Fruit fly (Drosophila melanogaster): ENCODE measurements around the gene 5-HT2A.

The 5-HT2A gene

DNA sequence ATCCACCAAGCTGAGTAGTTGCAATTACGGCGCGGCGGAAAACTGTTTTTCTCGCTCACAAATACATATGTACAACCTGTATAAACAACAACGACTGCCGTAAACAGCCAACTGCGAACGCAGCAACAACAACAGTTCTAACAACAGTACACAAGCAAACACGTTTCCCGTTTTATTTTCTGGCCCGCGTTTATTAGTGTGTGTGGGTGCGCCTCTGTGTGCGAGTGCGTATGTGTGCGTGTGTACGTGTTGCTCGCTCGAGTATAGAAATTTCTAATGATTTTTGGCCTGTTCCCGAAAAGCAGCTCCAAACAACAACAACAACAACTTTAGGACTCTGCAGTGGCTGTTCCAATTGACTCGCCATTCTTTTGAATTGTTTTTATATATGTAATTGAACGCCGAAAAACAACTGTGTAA, 47.3 kb downstream of the 5-HT2A start (continued):
- TF ChIP-seq Ssrp (tag; optimal IDR thresholded peaks at IDR 0.05) (no peak), ham (GFP tag; IDR thresholded peaks at IDR 0.05) (no peak), pum (GFP tag; optimal IDR thresholded peaks at IDR 0.05) (no peak), gsb-n (tag; optimal IDR thresholded peaks at IDR 0.05) (no peak), CG6791 (GFP tag; IDR thresholded peaks at IDR 0.05; ENCODE audit: partially characterized antibody) (no peak), Trl (optimal IDR thresholded peaks at IDR 0.05) (no peak), Trl (GFP tag; optimal IDR thresholded peaks at IDR 0.05) (peak; percentile 17), sqz (GFP tag; optimal IDR thresholded peaks at IDR 0.05) (no peak), hth (optimal IDR thresholded peaks at IDR 0.05) (no peak), fd64A (GFP tag; optimal IDR thresholded peaks at IDR 0.05) (peak; percentile 13), sens (GFP tag) (peak; percentile 62), CG12391 (tag; optimal IDR thresholded peaks at IDR 0.05) (no peak), CG12769 (tag; optimal IDR thresholded peaks at IDR 0.05) (peak; percentile 72), otp (GFP tag; IDR thresholded peaks at IDR 0.05) (no peak), ro (GFP tag; IDR thresholded peaks at IDR 0.05) (no peak), cas (GFP tag; IDR thresholded peaks at IDR 0.05) (no peak), CG7556 (GFP tag; optimal IDR thresholded peaks at IDR 0.05) (no peak), pnt (GFP tag; optimal IDR thresholded peaks at IDR 0.05) (no peak), btn (GFP tag; optimal IDR thresholded peaks at IDR 0.05) (no peak), maf-S (GFP tag; optimal IDR thresholded peaks at IDR 0.05) (no peak), klu (GFP tag; IDR thresholded peaks at IDR 0.05) (no peak; the same call in 1 of the 2 replicates), oc (tag; optimal IDR thresholded peaks at IDR 0.05) (no peak), CoRest (tag; optimal IDR thresholded peaks at IDR 0.05) (no peak), CG4820 (GFP tag; optimal IDR thresholded peaks at IDR 0.05) (no peak), CG11456 (GFP tag; IDR thresholded peaks at IDR 0.05) (no peak), CG14014 (GFP tag; IDR thresholded peaks at IDR 0.05) (0 out of 2 replicates have a peak, but pooled peaks have one; percentile 18), Ravus (GFP tag; IDR thresholded peaks at IDR 0.05) (no peak), Side (GFP tag; optimal IDR thresholded peaks at IDR 0.05) (no peak), CG4617 (GFP tag; optimal IDR thresholded peaks at IDR 0.05; ENCODE audit: borderline replicate concordance) (no peak), Hr51 (GFP tag; optimal IDR thresholded peaks at IDR 0.05) (no peak), ssp (GFP tag; IDR thresholded peaks at IDR 0.05) (no peak), ab (GFP tag; optimal IDR thresholded peaks at IDR 0.05) (no peak), CG15269 (tag; optimal IDR thresholded peaks at IDR 0.05) (no peak), grn (GFP tag; optimal IDR thresholded peaks at IDR 0.05) (no peak), Med (GFP tag) (peak; percentile 86), pzg (GFP tag; optimal IDR thresholded peaks at IDR 0.05) (no peak), CG10147 (GFP tag; optimal IDR thresholded peaks at IDR 0.05) (peak; percentile 25), Drgx (GFP tag; IDR thresholded peaks at IDR 0.05) (no peak), hbn (GFP tag; IDR thresholded peaks at IDR 0.05; ENCODE audit: partially characterized antibody) (no peak), CG13424 (tag; optimal IDR thresholded peaks at IDR 0.05) (no peak), Dip3 (GFP tag; optimal IDR thresholded peaks at IDR 0.05) (no peak), cwo (GFP tag; optimal IDR thresholded peaks at IDR 0.05) (peak; percentile 31)

DNA sequence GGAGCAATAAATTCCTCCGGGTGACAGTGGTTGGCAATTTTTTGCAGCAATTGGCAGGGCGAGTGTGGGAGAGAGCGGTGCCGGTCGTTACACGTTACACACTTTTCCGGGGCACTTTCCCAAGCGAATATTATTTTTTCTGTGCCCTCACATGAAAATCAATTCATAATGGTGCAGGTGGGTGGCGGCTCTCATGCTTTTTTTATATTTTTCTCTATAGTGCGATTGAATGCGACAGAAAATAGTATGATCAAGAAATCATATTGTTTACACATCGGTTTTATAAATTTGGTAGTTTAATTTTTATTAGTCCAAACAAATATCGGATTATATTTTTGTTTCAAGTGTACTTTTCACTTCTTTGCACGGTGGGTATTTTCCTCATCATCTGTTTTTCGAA, 49.0 kb downstream of the 5-HT2A start:
- TF ChIP-seq gem (tag; optimal IDR thresholded peaks at IDR 0.05) (peak; percentile 4), Max (GFP tag; optimal IDR thresholded peaks at IDR 0.05) (no peak), grau (tag; optimal IDR thresholded peaks at IDR 0.05) (no peak), CG2712 (tag; optimal IDR thresholded peaks at IDR 0.05) (peak; percentile 8), Drgx (GFP tag; IDR thresholded peaks at IDR 0.05) (peak; percentile 7; the same call in 1 of the 2 replicates), CG9817 (tag; optimal IDR thresholded peaks at IDR 0.05) (no peak), CG13123 (GFP tag; optimal IDR thresholded peaks at IDR 0.05) (no peak), Deaf1 (tag; optimal IDR thresholded peaks at IDR 0.05) (no peak), CG13424 (tag; optimal IDR thresholded peaks at IDR 0.05) (no peak), Ets65A (GFP tag) (no peak), schlank (tag; optimal IDR thresholded peaks at IDR 0.05) (no peak), chinmo (GFP tag; IDR thresholded peaks at IDR 0.05; ENCODE audit: partially characterized antibody) (no peak), vvl (GFP tag; IDR thresholded peaks at IDR 0.05) (0 out of 2 replicates have a peak, but pooled peaks have one; percentile 11), CG4424 (GFP tag; optimal IDR thresholded peaks at IDR 0.05) (peak; percentile 2), CG8765 (GFP tag; IDR thresholded peaks at IDR 0.05) (no peak)
